Worm (Caenorhabditis elegans) whole organism, L4 larva: ENCODE results near the gene T04A8.18.
A peak's percentile ranks its signal among the peaks of the same experiment; 100 is the strongest.

Source experiments
- F10B5.3 ChIP-seq: sonication (generic microtip); optimal IDR thresholded peaks from 2 replicates; lab custom pipeline; 2016; ENCODE audit warnings: mild to moderate bottlenecking, missing genetic modification characterization, missing compliant biosample characterization
- F26F4.8 ChIP-seq: fragments of 200-800 bp; sonication (Bioruptor generic); conservative IDR thresholded peaks from 2 replicates; pipeline ENCODE4 v1.3.6; 2022; ENCODE audit warnings: missing genetic modification characterization, missing compliant biosample characterization
- F44E2.7 ChIP-seq: fragments of 200-800 bp; sonication (Bioruptor generic); IDR thresholded peaks from 2 replicates; pipeline ENCODE4 v2.1.2; 2022; ENCODE audit warnings: missing genetic modification characterization, missing compliant biosample characterization
- T26A8.4 ChIP-seq: fragments of 200-800 bp; sonication (Bioruptor generic); IDR thresholded peaks from 2 replicates; pipeline ENCODE4 v1.3.6; 2022; ENCODE audit warnings: missing genetic modification characterization, missing compliant biosample characterization
- Y105C5A.15 ChIP-seq: fragments of 200-800 bp; sonication (Bioruptor generic); IDR thresholded peaks from 2 replicates; pipeline ENCODE4 v1.3.6; 2022; ENCODE audit warnings: missing genetic modification characterization, missing compliant biosample characterization
- Y75B8A.6 ChIP-seq: fragments of 200-800 bp; sonication (Bioruptor generic); IDR thresholded peaks from 2 replicates; pipeline ENCODE4 v1.3.6; 2022; ENCODE audit warnings: missing genetic modification reagents, missing genetic modification characterization, missing compliant biosample characterization
- ZK337.2 ChIP-seq: fragments of 200-800 bp; sonication (Bioruptor generic); IDR thresholded peaks from 2 replicates; pipeline ENCODE4 v1.3.6; 2022; ENCODE audit warnings: missing genetic modification reagents, missing genetic modification characterization, missing compliant biosample characterization
- ZK546.5 ChIP-seq, 2 experiments: sonication (generic microtip); optimal IDR thresholded peaks; 2 replicates each; lab custom pipeline; 2017; ENCODE audit warnings: missing biosample characterization in 2 of 2, missing genetic modification characterization in 2 of 2
- aha-1 ChIP-seq: fragments of 150-350 bp; peaks from one replicate; lab custom pipeline; 2014; ENCODE audit warnings: missing biosample characterization, missing genetic modification characterization
- aly-2 ChIP-seq: sonication (generic microtip); optimal IDR thresholded peaks from 2 replicates; lab custom pipeline; 2018; ENCODE audit warnings: missing biosample characterization, missing genetic modification characterization
- ama-1 ChIP-seq: fragments of 150-350 bp; optimal IDR thresholded peaks from 2 replicates; lab custom pipeline; 2014; ENCODE audit warnings: inconsistent platforms, mixed read lengths
- ceh-28 ChIP-seq: fragments of 150-350 bp; optimal IDR thresholded peaks from 2 replicates; lab custom pipeline; 2014; ENCODE audit warnings: missing biosample characterization, missing genetic modification reagents, missing genetic modification characterization
- ceh-62 ChIP-seq: sonication (generic microtip); optimal IDR thresholded peaks from 2 replicates; lab custom pipeline; 2017; ENCODE audit warnings: missing biosample characterization, missing genetic modification characterization
- daf-12 ChIP-seq: fragments of 150-350 bp; optimal IDR thresholded peaks from 2 replicates; lab custom pipeline; 2014; ENCODE audit warnings: missing biosample characterization, missing genetic modification reagents, missing genetic modification characterization
- daf-16 ChIP-seq, 3 experiments: sonication (generic microtip); optimal IDR thresholded peaks; 2 replicates each; lab custom pipeline; 2016 to 2017; ENCODE audit warnings: missing genetic modification characterization in 3 of 3, missing genetic modification reagents in 3 of 3, mild to moderate bottlenecking in 2 of 3, missing compliant biosample characterization in 2 of 3, missing biosample characterization in 1 of 3, moderate library complexity in 1 of 3
- dmd-8 ChIP-seq: fragments of 200-800 bp; sonication (Bioruptor generic); IDR thresholded peaks from 2 replicates; pipeline ENCODE4 v1.3.6; 2022; ENCODE audit warnings: missing genetic modification characterization, missing compliant biosample characterization
- dmd-9 ChIP-seq: fragments of 200-800 bp; sonication (Bioruptor generic); IDR thresholded peaks from 2 replicates; pipeline ENCODE4 v1.3.6; 2022; ENCODE audit warnings: missing genetic modification reagents, missing genetic modification characterization, missing compliant biosample characterization
- dpl-1 ChIP-seq: fragments of 150-350 bp; optimal IDR thresholded peaks from 2 replicates; lab custom pipeline; 2014; ENCODE audit warnings: missing biosample characterization, missing genetic modification reagents, missing genetic modification characterization
- duxl-1 ChIP-seq: sonication (generic microtip); optimal IDR thresholded peaks from 2 replicates; lab custom pipeline; 2016; ENCODE audit warnings: mild to moderate bottlenecking, missing genetic modification characterization, moderate library complexity, missing compliant biosample characterization; ENCODE audit not compliant: poor library complexity
- egl-43 ChIP-seq: fragments of 200-800 bp; sonication (Bioruptor generic); IDR thresholded peaks from 2 replicates; pipeline ENCODE4 v1.3.6; 2022; ENCODE audit warnings: missing genetic modification reagents, missing genetic modification characterization, missing compliant biosample characterization
- hif-1 ChIP-seq, 2 experiments: sonication (generic microtip); optimal IDR thresholded peaks; 2 replicates each; lab custom pipeline; 2016 to 2017; ENCODE audit warnings: missing compliant biosample characterization in 2 of 2, missing genetic modification characterization in 2 of 2, missing genetic modification reagents in 2 of 2, missing genotype in 2 of 2, mild to moderate bottlenecking in 1 of 2
- hlh-30 ChIP-seq: sonication (generic microtip); optimal IDR thresholded peaks from 2 replicates; lab custom pipeline; 2017; ENCODE audit warnings: antibody characterized with exemption, mild to moderate bottlenecking, missing genetic modification characterization, missing compliant biosample characterization; ENCODE audit not compliant: insufficient read depth
- jun-1 ChIP-seq: fragments of 150-350 bp; optimal IDR thresholded peaks from 2 replicates; lab custom pipeline; 2014; ENCODE audit warnings: missing biosample characterization, missing genetic modification reagents, missing genetic modification characterization
- lin-1 ChIP-seq: fragments of 200-800 bp; sonication (Bioruptor generic); IDR thresholded peaks from 2 replicates; pipeline ENCODE4 v1.3.6; 2022; ENCODE audit warnings: missing genetic modification reagents, missing genetic modification characterization, missing compliant biosample characterization
- lin-13 ChIP-seq: fragments of 150-350 bp; optimal IDR thresholded peaks from 2 replicates; lab custom pipeline; 2014; ENCODE audit warnings: missing biosample characterization, missing genetic modification reagents, missing genetic modification characterization
- lin-38 ChIP-seq: fragments of 200-800 bp; sonication (Bioruptor generic); IDR thresholded peaks from 2 replicates; pipeline ENCODE4 v1.3.6; 2022; ENCODE audit warnings: missing genetic modification reagents, missing genetic modification characterization, missing compliant biosample characterization
- lin-39 ChIP-seq: fragments of 150-350 bp; optimal IDR thresholded peaks from 2 replicates; lab custom pipeline; 2014; ENCODE audit warnings: missing biosample characterization, missing genetic modification reagents, missing genetic modification characterization
- lsy-2 ChIP-seq, 2 experiments: fragments of 150-350 bp in 1 of 2; sonication (generic microtip) in 1 of 2; optimal IDR thresholded peaks; 2 replicates each; lab custom pipeline; 2014 to 2017; ENCODE audit warnings: missing biosample characterization in 2 of 2, missing genetic modification characterization in 2 of 2
- madf-9 ChIP-seq: fragments of 200-800 bp; sonication (Bioruptor generic); conservative IDR thresholded peaks from 2 replicates; pipeline ENCODE4 v1.3.6; 2022; ENCODE audit warnings: missing genetic modification reagents, missing genetic modification characterization, missing compliant biosample characterization
- mdt-29 ChIP-seq: fragments of 200-800 bp; sonication (Bioruptor generic); IDR thresholded peaks from 2 replicates; pipeline ENCODE4 v1.3.6; 2022; ENCODE audit warnings: missing genetic modification reagents, missing genetic modification characterization, missing compliant biosample characterization
- mxl-2 ChIP-seq: fragments of 200-800 bp; sonication (Bioruptor generic); conservative IDR thresholded peaks from 2 replicates; pipeline ENCODE4 v1.3.6; 2022; ENCODE audit warnings: missing genetic modification reagents, missing genetic modification characterization, missing compliant biosample characterization
- mxl-3 ChIP-seq: fragments of 200-800 bp; sonication (Bioruptor generic); optimal IDR thresholded peaks from 2 replicates; lab custom pipeline; 2018; ENCODE audit warnings: mild to moderate bottlenecking, missing genetic modification characterization, missing compliant biosample characterization
- nhr-10 ChIP-seq: fragments of 150-350 bp; optimal IDR thresholded peaks from 2 replicates; lab custom pipeline; 2014; ENCODE audit warnings: missing biosample characterization, missing genetic modification characterization
- nhr-111 ChIP-seq: fragments of 200-800 bp; sonication (Bioruptor generic); optimal IDR thresholded peaks from 2 replicates; lab custom pipeline; 2018; ENCODE audit warnings: mild to moderate bottlenecking, missing genetic modification characterization, missing compliant biosample characterization
- nhr-237 ChIP-seq: sonication (generic microtip); optimal IDR thresholded peaks from 2 replicates; lab custom pipeline; 2017; ENCODE audit warnings: missing biosample characterization, missing genetic modification characterization
- nhr-25 ChIP-seq: sonication (generic microtip); optimal IDR thresholded peaks from 2 replicates; lab custom pipeline; 2017; ENCODE audit warnings: missing genetic modification characterization, mild to moderate bottlenecking, missing compliant biosample characterization, antibody characterized with exemption, moderate library complexity, borderline replicate concordance; ENCODE audit not compliant: insufficient read depth
- nhr-28 ChIP-seq: fragments of 150-350 bp; optimal IDR thresholded peaks from 2 replicates; lab custom pipeline; 2014; ENCODE audit warnings: missing biosample characterization, missing genetic modification characterization
- nhr-48 ChIP-seq: sonication (generic microtip); optimal IDR thresholded peaks from 2 replicates; lab custom pipeline; 2016; ENCODE audit warnings: mild to moderate bottlenecking, missing genetic modification characterization, missing compliant biosample characterization
- nhr-77 ChIP-seq: fragments of 150-350 bp; optimal IDR thresholded peaks from 2 replicates; lab custom pipeline; 2014; ENCODE audit warnings: missing biosample characterization, missing genetic modification characterization
- skn-1 ChIP-seq: fragments of 150-350 bp; optimal IDR thresholded peaks from 2 replicates; lab custom pipeline; 2014; ENCODE audit warnings: missing biosample characterization, missing genetic modification characterization
- tag-97 ChIP-seq: fragments of 200-800 bp; sonication (Bioruptor generic); IDR thresholded peaks from 2 replicates; pipeline ENCODE4 v1.3.6; 2022; ENCODE audit warnings: missing genetic modification characterization, missing compliant biosample characterization
- unc-130 ChIP-seq: sonication (generic microtip); optimal IDR thresholded peaks from 2 replicates; lab custom pipeline; 2016; ENCODE audit warnings: missing genetic modification reagents, missing genetic modification characterization, missing compliant biosample characterization
- unc-62 ChIP-seq, 3 experiments: fragments of 150-350 bp in 1 of 3; sonication (generic microtip); optimal IDR thresholded peaks in 2 of 3; peaks in 1 of 3; 1 replicate in 1 of 3; 2 replicates in 2 of 3; lab custom pipeline; 2014 to 2017; ENCODE audit warnings: missing biosample characterization in 3 of 3, missing genetic modification characterization in 3 of 3, missing genetic modification reagents in 3 of 3, missing genotype in 1 of 3
- vab-7 ChIP-seq: fragments of 200-800 bp; sonication (Bioruptor generic); IDR thresholded peaks from 2 replicates; pipeline ENCODE4 v1.3.6; 2022; ENCODE audit warnings: missing genetic modification reagents, missing genetic modification characterization, missing compliant biosample characterization
- zag-1 ChIP-seq: fragments of 150-350 bp; optimal IDR thresholded peaks from 2 replicates; lab custom pipeline; 2014; ENCODE audit warnings: missing biosample characterization, missing genetic modification characterization
- zfp-2 ChIP-seq: sonication (generic microtip); optimal IDR thresholded peaks from 2 replicates; lab custom pipeline; 2016; ENCODE audit warnings: mild to moderate bottlenecking, missing genetic modification characterization, missing compliant biosample characterization
- zfp-3 ChIP-seq: fragments of 200-800 bp; sonication (Bioruptor generic); conservative IDR thresholded peaks from 2 replicates; pipeline ENCODE4 v1.3.6; 2022; ENCODE audit warnings: missing genetic modification reagents, missing genetic modification characterization, missing compliant biosample characterization
- zip-11 ChIP-seq: fragments of 200-800 bp; sonication (Bioruptor generic); IDR thresholded peaks from 2 replicates; pipeline ENCODE4 v1.3.6; 2022; ENCODE audit warnings: missing genetic modification characterization, missing compliant biosample characterization

T04A8.18 gene

ce11 chrIII:4715088-4715487, 6.1 kb downstream of the T04A8.18 start, which contains the start of gene him-18:
Gene him-18 (minus strand): TSS chrIII:4715188.
- TF ChIP-seq lin-38 (no peak), jun-1 (tag; lab: Kevin White, UChicago) (no peak), dmd-9 (GFP tag; lab: Robert Waterston, UW) (no peak), hif-1 (tag; optimal IDR thresholded peaks at IDR 0.05; lab: Kevin White, UChicago) (no peak), lin-39 (tag; lab: Kevin White, UChicago) (no peak), skn-1 (tag; lab: Kevin White, UChicago) (no peak), duxl-1 (tag; lab: Kevin White, UChicago) (no peak), nhr-77 (tag; lab: Kevin White, UChicago) (no peak), aly-2 (tag; lab: Kevin White, UChicago) (no peak), lin-13 (no peak), nhr-237 (no peak), hlh-30 (tag; lab: Kevin White, UChicago) (no peak), tag-97 (GFP tag; lab: Robert Waterston, UW) (no peak)
- TF ChIP-seq, all 104 proteins: peak for 0

ce11 chrIII:4720620-4721227, 11.7 kb downstream of the T04A8.18 start, which contains the start of gene emb-5:
Gene emb-5 (minus strand): TSS chrIII:4720670.
- TF ChIP-seq Y75B8A.6 (no peak), F44E2.7 (GFP tag; lab: Robert Waterston, UW) (no peak), zip-11 (GFP tag; lab: Robert Waterston, UW) (no peak), lin-13 (no peak), ZK546.5 (tag; optimal IDR thresholded peaks at IDR 0.05; lab: Kevin White, UChicago) (no peak), daf-16 (GFP tag; optimal IDR thresholded peaks at IDR 0.05; lab: Kevin White, UChicago) (no peak), daf-16 (tag; optimal IDR thresholded peaks at IDR 0.05; lab: Kevin White, UChicago) (peak; percentile 10), nhr-28 (tag; lab: Kevin White, UChicago) (peak; percentile 27), zfp-3 (GFP tag; lab: Robert Waterston, UW) (no peak), mdt-29 (GFP tag; lab: Robert Waterston, UW) (no peak), nhr-48 (tag; lab: Kevin White, UChicago) (no peak), T26A8.4 (GFP tag; lab: Robert Waterston, UW) (0 out of 2 replicates have a peak, but pooled peaks have one; percentile 28), F10B5.3 (tag; lab: Kevin White, UChicago) (no peak), skn-1 (tag; lab: Kevin White, UChicago) (no peak), ceh-62 (tag; lab: Kevin White, UChicago) (no peak), F26F4.8 (GFP tag; lab: Robert Waterston, UW) (no peak), madf-9 (GFP tag; lab: Robert Waterston, UW) (no peak), egl-43 (no peak), lin-1 (GFP tag; lab: Robert Waterston, UW) (no peak), nhr-237 (no peak), lin-38 (peak; percentile 94), nhr-25 (tag; lab: Kevin White, UChicago) (no peak), ceh-28 (no peak), unc-130 (GFP tag; lab: Kevin White, UChicago) (no peak), hif-1 (tag; optimal IDR thresholded peaks at IDR 0.05; lab: Kevin White, UChicago) (no peak), zfp-2 (tag; lab: Kevin White, UChicago) (no peak), zag-1 (tag; lab: Kevin White, UChicago) (no peak), ama-1 (lab: Kevin White, UChicago) (peak; percentile 68), mxl-2 (GFP tag; lab: Robert Waterston, UW) (no peak), dmd-8 (no peak), ZK337.2 (GFP tag; lab: Robert Waterston, UW) (no peak), lsy-2 (tag; optimal IDR thresholded peaks at IDR 0.05; lab: Kevin White, UChicago) (no peak), mxl-3 (GFP tag; lab: Kevin White, UChicago) (no peak), Y105C5A.15 (GFP tag; lab: Robert Waterston, UW) (no peak), nhr-111 (GFP tag; lab: Kevin White, UChicago) (no peak), vab-7 (GFP tag; lab: Robert Waterston, UW) (no peak), nhr-10 (tag; lab: Kevin White, UChicago) (no peak), aha-1 (tag; lab: Kevin White, UChicago) (no peak), dpl-1 (peak; percentile 92), daf-12 (tag; lab: Kevin White, UChicago) (no peak), unc-62 (GFP tag; optimal IDR thresholded peaks at IDR 0.05 in 1 of 2; lab: Kevin White, UChicago) (peak in 1 of 2 experiments; percentile 5), unc-62 (tag; optimal IDR thresholded peaks at IDR 0.05; lab: Kevin White, UChicago) (no peak)
